Worm (Caenorhabditis elegans): ENCODE data around the gene sdz-12.

ce11 chrII:3743684-3744200 lies 12.1 kb upstream of the sdz-12 start, which contains the start of gene nta-1:
- no peak for TF ChIP-seq D2030.7 (GFP tag; IDR thresholded peaks at IDR 0.05)
- TF ChIP-seq him-1 (tag; optimal IDR thresholded peaks at IDR 0.05) = no peak

Data from whole organism, young adult.